Fruit fly (Drosophila melanogaster) whole organism, adult: ENCODE results near the gene CG18747.
A peak's percentile ranks its signal among the peaks of the same experiment; 100 is the strongest.

Source experiments
- CG11617 ChIP-seq: fragments of 200-800 bp; sonication (Bioruptor generic); optimal IDR thresholded peaks from 2 replicates; lab custom pipeline; 2017; ENCODE audit warnings: mild to moderate bottlenecking, missing biosample characterization, missing genetic modification reagents, missing genetic modification characterization
- CG12768 ChIP-seq: fragments of 200-800 bp; sonication (Bioruptor generic); optimal IDR thresholded peaks from 2 replicates; lab custom pipeline; 2017; ENCODE audit warnings: missing biosample characterization, missing genetic modification characterization, mild to moderate bottlenecking, moderate library complexity, missing genetic modification reagents
- CG14711 ChIP-seq: fragments of 200-800 bp; sonication (Bioruptor generic); optimal IDR thresholded peaks from 2 replicates; lab custom pipeline; 2018; ENCODE audit warnings: missing biosample characterization, mild to moderate bottlenecking, missing genetic modification characterization, moderate library complexity
- CG1620 ChIP-seq: fragments of 200-800 bp; sonication (Bioruptor generic); optimal IDR thresholded peaks from 2 replicates; lab custom pipeline; 2016; ENCODE audit warnings: missing biosample characterization, missing genetic modification characterization
- CG33017 ChIP-seq: fragments of 200-800 bp; sonication (Bioruptor generic); optimal IDR thresholded peaks from 2 replicates; lab custom pipeline; 2018; ENCODE audit warnings: missing biosample characterization, mild to moderate bottlenecking, missing genetic modification characterization, moderate library complexity
- CG5204 ChIP-seq: fragments of 200-800 bp; sonication (Bioruptor generic); optimal IDR thresholded peaks from 2 replicates; lab custom pipeline; 2016; ENCODE audit warnings: missing biosample characterization, missing genetic modification characterization
- CG7045 ChIP-seq: fragments of 200-800 bp; sonication (Bioruptor generic); optimal IDR thresholded peaks from 2 replicates; lab custom pipeline; 2017; ENCODE audit warnings: missing biosample characterization, mild to moderate bottlenecking, missing genetic modification characterization
- CG7101 ChIP-seq: fragments of 200-800 bp; sonication (Bioruptor generic); optimal IDR thresholded peaks from 2 replicates; lab custom pipeline; 2018; ENCODE audit warnings: missing biosample characterization, mild to moderate bottlenecking, missing genetic modification characterization, moderate library complexity
- Clk ChIP-seq: fragments of 200-800 bp; sonication (Bioruptor generic); optimal IDR thresholded peaks from 2 replicates; lab custom pipeline; 2017; ENCODE audit warnings: missing biosample characterization, missing genetic modification characterization
- Crg-1 ChIP-seq: fragments of 200-800 bp; sonication (Bioruptor generic); optimal IDR thresholded peaks from 2 replicates; lab custom pipeline; 2016; ENCODE audit warnings: missing biosample characterization, missing genetic modification characterization
- Hr96 ChIP-seq: fragments of 200-800 bp; sonication (Bioruptor generic); optimal IDR thresholded peaks from 2 replicates; lab custom pipeline; 2016; ENCODE audit warnings: missing biosample characterization, missing genetic modification characterization
- Mnt ChIP-seq: fragments of 200-800 bp; sonication (Bioruptor generic); optimal IDR thresholded peaks from 2 replicates; lab custom pipeline; 2016; ENCODE audit warnings: missing biosample characterization, mild to moderate bottlenecking, missing genetic modification characterization
- bab1 ChIP-seq: fragments of 200-800 bp; sonication (Bioruptor generic); optimal IDR thresholded peaks from 3 replicates; lab custom pipeline; 2019; ENCODE audit warnings: missing biosample characterization, mild to moderate bottlenecking, missing genetic modification characterization, moderate library complexity
- cic ChIP-seq: fragments of 200-800 bp; sonication (Bioruptor generic); optimal IDR thresholded peaks from 2 replicates; lab custom pipeline; 2017; ENCODE audit warnings: missing biosample characterization, mild to moderate bottlenecking, missing genetic modification characterization, moderate library complexity
- cnc ChIP-seq, 2 experiments: fragments of >200 bp; optimal IDR thresholded peaks; 2 replicates each; lab custom pipeline; 2017
- kay ChIP-seq: fragments of 200-800 bp; sonication (Bioruptor generic); peaks from one replicate; lab custom pipeline; 2016; ENCODE audit warnings: missing biosample characterization, missing genetic modification characterization, borderline replicate concordance
- ovo ChIP-seq: fragments of 200-800 bp; sonication (Bioruptor generic); optimal IDR thresholded peaks from 2 replicates; lab custom pipeline; 2016; ENCODE audit warnings: missing biosample characterization, missing genetic modification characterization
- pad ChIP-seq: fragments of 200-800 bp; sonication (Bioruptor generic); optimal IDR thresholded peaks from 3 replicates; lab custom pipeline; 2017; ENCODE audit warnings: missing biosample characterization, missing genetic modification characterization, mild to moderate bottlenecking, moderate library complexity, missing genetic modification reagents
- tj ChIP-seq: fragments of 200-800 bp; sonication (Bioruptor generic); optimal IDR thresholded peaks from 3 replicates; lab custom pipeline; 2017; ENCODE audit warnings: missing biosample characterization, mild to moderate bottlenecking, missing genetic modification characterization, moderate library complexity
- toe ChIP-seq: fragments of 200-800 bp; sonication (Bioruptor generic); optimal IDR thresholded peaks from 2 replicates; lab custom pipeline; 2016; ENCODE audit warnings: missing biosample characterization, missing genetic modification characterization

CG18747 gene

DNA sequence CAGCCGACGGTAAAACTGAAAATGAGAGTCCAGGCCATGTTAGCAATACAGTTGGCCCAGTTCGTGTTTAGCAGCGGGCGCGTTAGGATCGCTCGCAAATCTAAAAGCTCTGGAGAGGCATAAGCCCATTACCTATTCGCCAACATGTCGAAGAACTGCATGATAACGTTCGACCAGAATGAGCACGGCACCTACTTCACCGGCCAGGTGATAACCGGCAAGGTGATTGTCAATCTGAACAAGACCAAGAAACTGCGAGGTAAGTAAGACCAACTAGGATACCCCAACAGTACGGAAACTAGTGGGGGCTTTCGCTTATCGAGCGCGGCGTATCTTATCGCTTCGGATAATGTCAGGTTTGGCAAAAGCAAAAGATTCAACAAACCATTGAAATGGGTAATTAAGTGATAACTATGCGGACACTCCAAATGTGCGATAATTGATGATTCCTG lies 7.4 kb upstream of the CG18747 start, which contains the start of gene CG10086:
Gene CG10086, plus strand, starts transcription at position 51 of the 452 bp plus-strand sequence.
- TF ChIP-seq Clk (GFP tag; lab: Kevin White, UChicago) (no peak), ovo (GFP tag; lab: Kevin White, UChicago) (no peak), CG12768 (no peak), cic (GFP tag; lab: Kevin White, UChicago) (peak; percentile 48), pad (GFP tag; lab: Kevin White, UChicago) (peak; percentile 17), Hr96 (GFP tag; lab: Kevin White, UChicago) (peak; percentile 21), CG33017 (tag; lab: Kevin White, UChicago) (peak; percentile 16), CG11617 (GFP tag; lab: Kevin White, UChicago) (no peak), CG14711 (no peak), tj (GFP tag; lab: Kevin White, UChicago) (no peak), CG1620 (GFP tag; lab: Kevin White, UChicago) (no peak), bab1 (GFP tag; lab: Kevin White, UChicago) (no peak), Mnt (GFP tag; lab: Kevin White, UChicago) (peak; percentile 68), CG7045 (GFP tag; lab: Kevin White, UChicago) (no peak), Crg-1 (no peak), CG5204 (GFP tag; lab: Kevin White, UChicago) (peak; percentile 13), CG7101 (tag; lab: Kevin White, UChicago) (no peak), toe (GFP tag; lab: Kevin White, UChicago) (no peak), kay (GFP tag; lab: Kevin White, UChicago) (no peak)

DNA sequence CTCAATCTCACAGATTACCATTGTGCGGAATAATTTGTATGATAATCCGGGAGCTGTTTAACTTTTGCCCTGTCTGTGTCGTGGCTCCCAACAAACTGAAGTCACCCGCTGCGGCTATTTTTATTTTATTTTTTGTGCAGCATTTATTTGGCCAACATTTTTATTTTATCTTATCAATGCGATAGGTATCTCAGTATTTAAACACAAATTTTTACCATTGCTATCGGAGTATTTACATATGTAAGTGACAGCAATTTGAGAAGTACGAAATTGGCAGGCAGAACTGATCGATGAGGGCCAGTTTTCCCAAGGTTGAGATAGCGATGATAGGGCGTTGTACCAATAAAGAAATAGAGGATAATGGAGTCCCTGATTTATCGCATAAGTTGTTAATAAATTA lies 6.8 kb upstream of the CG18747 start, which contains the start of gene CG18746:
Gene CG18746, minus strand, starts transcription at position 101 of the 400 bp plus-strand sequence.
- no peak for TF ChIP-seq CG5204 (GFP tag; lab: Kevin White, UChicago)
- TF ChIP-seq CG14711, result no peak
- no peak for TF ChIP-seq cnc (optimal IDR thresholded peaks at IDR 0.05; lab: Kevin White, UChicago)
- TF ChIP-seq CG12768, result no peak
- TF ChIP-seq Clk (GFP tag; lab: Kevin White, UChicago), result no peak

DNA sequence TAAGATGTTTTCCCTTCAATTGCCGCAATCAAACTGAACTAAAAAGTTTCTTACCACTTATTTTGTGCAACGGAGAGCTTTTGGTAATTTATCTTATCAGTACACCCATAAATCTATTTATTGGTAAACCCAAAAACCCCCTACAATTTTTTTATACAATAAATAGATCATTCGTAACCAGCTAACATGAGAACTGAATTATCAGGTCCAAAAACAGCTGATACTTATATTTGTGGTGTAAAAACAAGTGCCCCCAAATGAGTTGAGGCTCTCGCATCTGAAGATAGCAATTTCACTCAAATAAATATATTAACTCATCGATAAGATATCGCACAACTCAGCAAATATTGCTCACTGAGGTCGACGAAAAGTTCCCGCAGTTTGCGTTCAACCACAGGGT lies 4.7 kb upstream of the CG18747 start, which contains the start of gene CG18748:
Gene CG18748, minus strand, starts transcription at position 25 of the 400 bp plus-strand sequence.
- no peak for TF ChIP-seq CG1620 (GFP tag; lab: Kevin White, UChicago)
- TF ChIP-seq ovo (GFP tag; lab: Kevin White, UChicago), result no peak
- no peak for TF ChIP-seq cnc (optimal IDR thresholded peaks at IDR 0.05; lab: Kevin White, UChicago)
- TF ChIP-seq CG14711, result no peak
- no peak for TF ChIP-seq CG12768
- no peak for TF ChIP-seq CG7101 (tag; lab: Kevin White, UChicago)
- no peak for TF ChIP-seq Crg-1
- TF ChIP-seq tj (GFP tag; lab: Kevin White, UChicago), result no peak
- no peak for TF ChIP-seq Clk (GFP tag; lab: Kevin White, UChicago)
- no peak for TF ChIP-seq CG7045 (GFP tag; lab: Kevin White, UChicago)
- no peak for TF ChIP-seq bab1 (GFP tag; lab: Kevin White, UChicago)
- no peak for TF ChIP-seq pad (GFP tag; lab: Kevin White, UChicago)
- TF ChIP-seq kay (GFP tag; lab: Kevin White, UChicago), result peak; percentile 27
- TF ChIP-seq CG33017 (tag; lab: Kevin White, UChicago), result no peak
- TF ChIP-seq toe (GFP tag; lab: Kevin White, UChicago), result no peak
- TF ChIP-seq CG5204 (GFP tag; lab: Kevin White, UChicago), result peak; percentile 8
- peak; percentile 0 for TF ChIP-seq CG11617 (GFP tag; lab: Kevin White, UChicago)
- peak; percentile 5 for TF ChIP-seq Mnt (GFP tag; lab: Kevin White, UChicago)
- TF ChIP-seq Hr96 (GFP tag; lab: Kevin White, UChicago), result no peak
- peak; percentile 65 for TF ChIP-seq cic (GFP tag; lab: Kevin White, UChicago)

DNA sequence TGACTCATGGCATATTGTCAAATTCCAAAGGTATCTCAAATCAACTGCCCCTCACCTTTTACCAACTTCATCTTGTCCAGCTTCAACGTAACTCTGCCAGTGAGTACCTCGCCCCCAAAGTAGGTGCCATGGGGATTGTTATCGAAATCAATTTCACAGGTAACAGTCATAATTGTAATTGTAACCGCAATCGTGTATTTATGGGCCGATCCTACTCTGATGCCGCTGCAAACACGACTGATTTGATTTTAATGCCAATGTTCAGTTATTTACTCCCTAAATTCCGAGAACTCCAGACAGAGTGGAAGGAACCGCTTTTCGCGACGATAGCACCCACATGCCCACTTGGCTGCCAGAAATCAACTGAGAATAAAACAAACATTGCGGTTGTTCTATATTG lies 2.5 kb upstream of the CG18747 start, which contains the start of gene CG18745:
Gene CG18745, minus strand, starts transcription at position 336 of the 400 bp plus-strand sequence.
- peak; percentile 59 for TF ChIP-seq Mnt (GFP tag; lab: Kevin White, UChicago)
- peak; percentile 46 for TF ChIP-seq cic (GFP tag; lab: Kevin White, UChicago)
- peak; percentile 51 for TF ChIP-seq kay (GFP tag; lab: Kevin White, UChicago)
- no peak for TF ChIP-seq Crg-1
- no peak for TF ChIP-seq CG12768

DNA sequence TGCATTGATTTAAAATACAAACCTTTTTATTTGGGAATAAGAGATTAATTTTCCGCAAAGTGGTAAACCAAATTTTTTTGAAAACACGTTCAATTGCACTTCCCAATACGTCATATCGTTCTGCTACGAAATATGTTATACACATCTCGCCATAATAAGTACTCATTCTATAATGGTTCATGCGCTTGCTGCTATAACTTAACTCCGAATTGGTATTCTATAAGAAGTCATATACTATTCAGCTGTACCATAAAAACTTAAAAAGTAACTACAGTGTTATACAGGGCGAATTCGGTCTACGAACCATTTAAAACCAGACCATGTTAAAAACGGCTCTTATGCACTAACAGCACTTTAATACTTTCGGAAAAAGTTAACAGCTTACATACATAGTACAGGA lies 3.6 kb downstream of the CG18747 start:
- TF ChIP-seq Crg-1, result no peak

DNA sequence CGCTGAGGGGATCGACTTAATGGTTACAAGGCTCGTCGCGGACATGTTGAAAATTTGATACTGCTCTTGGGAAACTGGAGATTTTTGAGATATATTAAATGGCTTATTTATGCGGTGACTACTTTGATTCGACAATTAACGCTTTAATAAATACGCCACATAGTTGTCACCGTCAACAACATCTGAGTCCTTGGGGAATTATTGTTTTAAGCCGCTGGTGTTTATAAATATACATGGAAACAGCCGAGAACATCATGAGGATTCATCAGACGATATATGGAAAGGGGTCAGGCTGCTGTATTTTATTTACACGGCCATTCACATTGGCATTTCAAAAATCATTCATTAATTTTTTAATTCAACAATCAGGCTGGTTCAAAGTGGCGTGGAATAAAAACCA lies 11.6 kb downstream of the CG18747 start, which contains the start of gene CG11286:
Gene CG11286, minus strand, starts transcription at position 101 of the 400 bp plus-strand sequence.
- no peak for TF ChIP-seq CG5204 (GFP tag; lab: Kevin White, UChicago)
- no peak for TF ChIP-seq Hr96 (GFP tag; lab: Kevin White, UChicago)
- TF ChIP-seq Clk (GFP tag; lab: Kevin White, UChicago), result no peak
- no peak for TF ChIP-seq CG7045 (GFP tag; lab: Kevin White, UChicago)

DNA sequence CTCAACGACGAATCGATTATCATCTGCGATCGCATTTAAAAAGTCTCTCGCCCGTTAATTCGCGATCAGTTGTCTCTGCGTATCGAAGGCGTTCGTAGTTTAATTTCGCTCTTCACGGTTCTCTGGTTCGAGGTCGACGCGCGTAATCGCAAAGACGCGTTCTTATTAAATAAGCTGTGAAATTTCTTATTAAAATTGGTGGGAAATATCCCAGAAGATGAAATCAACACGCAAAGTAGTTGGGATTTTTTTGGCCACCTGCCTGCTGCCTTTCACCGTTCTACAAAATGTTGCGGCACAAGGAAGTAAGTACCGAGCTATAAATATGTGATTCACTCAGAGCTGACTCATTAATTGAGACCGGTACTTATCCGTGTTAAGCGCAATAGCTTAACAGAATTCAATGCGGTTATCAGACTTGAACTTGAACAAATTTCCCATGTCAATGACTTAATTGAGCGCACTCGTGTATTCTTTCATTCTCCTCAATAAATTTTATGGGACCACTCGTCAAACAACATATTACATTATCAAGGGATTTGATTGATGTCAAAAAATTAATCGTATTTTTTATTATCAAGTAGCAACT lies 22.2 kb downstream of the CG18747 start:
- TF ChIP-seq CG33017 (tag; lab: Kevin White, UChicago), result no peak
- no peak for TF ChIP-seq Mnt (GFP tag; lab: Kevin White, UChicago)
- no peak for TF ChIP-seq CG5204 (GFP tag; lab: Kevin White, UChicago)
- TF ChIP-seq CG14711, result no peak
- TF ChIP-seq CG7101 (tag; lab: Kevin White, UChicago), result no peak
- TF ChIP-seq CG1620 (GFP tag; lab: Kevin White, UChicago), result no peak
- no peak for TF ChIP-seq pad (GFP tag; lab: Kevin White, UChicago)
- no peak for TF ChIP-seq Hr96 (GFP tag; lab: Kevin White, UChicago)
- no peak for TF ChIP-seq bab1 (GFP tag; lab: Kevin White, UChicago)
- TF ChIP-seq Crg-1, result no peak
- no peak for TF ChIP-seq Clk (GFP tag; lab: Kevin White, UChicago)
- TF ChIP-seq CG12768, result no peak
